Worm (Caenorhabditis elegans) whole organism, L2 larva: Measurements from ENCODE around the gene Y41D4B.24.

Experiments
- C34F6.9 ChIP-seq: fragments of 150-350 bp; optimal IDR thresholded peaks from 2 replicates; lab custom pipeline; 2014; ENCODE audit warnings: missing biosample characterization, missing genetic modification characterization
- F13H6.1 ChIP-seq: sonication (generic microtip); optimal IDR thresholded peaks from 2 replicates; lab custom pipeline; 2016; ENCODE audit warnings: missing genetic modification characterization, missing compliant biosample characterization
- R02D3.7 ChIP-seq: fragments of 150-350 bp; optimal IDR thresholded peaks from 2 replicates; lab custom pipeline; 2014; ENCODE audit warnings: missing biosample characterization, missing genetic modification characterization
- Y55F3AM.14 ChIP-seq: fragments of 200-800 bp; sonication (Bioruptor generic); optimal IDR thresholded peaks from 2 replicates; lab custom pipeline; 2018; ENCODE audit warnings: mild to moderate bottlenecking, missing genetic modification characterization, missing compliant biosample characterization
- ZK546.5 ChIP-seq: sonication (generic microtip); optimal IDR thresholded peaks from 2 replicates; lab custom pipeline; 2017; ENCODE audit warnings: missing biosample characterization, missing genetic modification characterization
- blmp-1 ChIP-seq: sonication (generic microtip); optimal IDR thresholded peaks from 2 replicates; lab custom pipeline; 2017; ENCODE audit warnings: missing genetic modification characterization, mild to moderate bottlenecking, missing compliant biosample characterization, antibody characterized with exemption, moderate library complexity; ENCODE audit not compliant: insufficient read depth
- ceh-16 ChIP-seq: fragments of 150-350 bp; optimal IDR thresholded peaks from 2 replicates; lab custom pipeline; 2014; ENCODE audit warnings: missing biosample characterization, missing genetic modification characterization
- crh-2 ChIP-seq: sonication (generic microtip); optimal IDR thresholded peaks from 2 replicates; lab custom pipeline; 2017; ENCODE audit warnings: missing biosample characterization, missing genetic modification characterization
- dmd-4 ChIP-seq: sonication (generic microtip); optimal IDR thresholded peaks from 2 replicates; lab custom pipeline; 2017; ENCODE audit warnings: missing biosample characterization, missing genetic modification characterization
- elt-1 ChIP-seq: fragments of 150-350 bp; optimal IDR thresholded peaks from 2 replicates; lab custom pipeline; 2014; ENCODE audit warnings: missing biosample characterization, missing genetic modification characterization
- elt-3 ChIP-seq: sonication (generic microtip); optimal IDR thresholded peaks from 2 replicates; lab custom pipeline; 2017; ENCODE audit warnings: missing biosample characterization, missing genetic modification characterization
- fos-1 ChIP-seq: fragments of 150-350 bp; optimal IDR thresholded peaks from 2 replicates; lab custom pipeline; 2014; ENCODE audit warnings: missing biosample characterization, missing genetic modification characterization
- gmeb-1 ChIP-seq: fragments of 150-350 bp; optimal IDR thresholded peaks from 2 replicates; lab custom pipeline; 2014; ENCODE audit warnings: missing biosample characterization, missing genetic modification characterization
- lin-11 ChIP-seq: fragments of 150-350 bp; sonication (generic microtip); optimal IDR thresholded peaks from 2 replicates; lab custom pipeline; 2014; ENCODE audit warnings: missing biosample characterization, missing genetic modification characterization, inconsistent platforms, mixed read lengths
- lin-13 ChIP-seq: fragments of 150-350 bp; optimal IDR thresholded peaks from 2 replicates; lab custom pipeline; 2014; ENCODE audit warnings: missing biosample characterization, missing genetic modification reagents, missing genetic modification characterization
- lsy-2 ChIP-seq, 2 experiments: fragments of 150-350 bp in 1 of 2; sonication (generic microtip) in 1 of 2; optimal IDR thresholded peaks; 2 replicates each; lab custom pipeline; 2014 to 2017; ENCODE audit warnings: missing biosample characterization in 2 of 2, missing genetic modification characterization in 2 of 2
- mab-5 ChIP-seq: fragments of 150-350 bp; optimal IDR thresholded peaks from 2 replicates; lab custom pipeline; 2014; ENCODE audit warnings: missing biosample characterization, missing genetic modification characterization
- nhr-10 ChIP-seq: sonication (generic microtip); optimal IDR thresholded peaks from 2 replicates; lab custom pipeline; 2017; ENCODE audit warnings: missing biosample characterization, missing genetic modification characterization
- nhr-11 ChIP-seq: fragments of 150-350 bp; optimal IDR thresholded peaks from 2 replicates; lab custom pipeline; 2014; ENCODE audit warnings: missing biosample characterization, missing genetic modification characterization
- nhr-21 ChIP-seq: fragments of 150-350 bp; optimal IDR thresholded peaks from 2 replicates; lab custom pipeline; 2014; ENCODE audit warnings: missing biosample characterization, missing genetic modification characterization
- nhr-237 ChIP-seq: fragments of 150-350 bp; optimal IDR thresholded peaks from 2 replicates; lab custom pipeline; 2014; ENCODE audit warnings: missing biosample characterization, missing genetic modification characterization
- nhr-25 ChIP-seq: fragments of 150-350 bp; sonication (generic microtip); optimal IDR thresholded peaks from 3 replicates; lab custom pipeline; 2014; ENCODE audit warnings: missing biosample characterization, missing genetic modification characterization
- nhr-6 ChIP-seq: fragments of 150-350 bp; optimal IDR thresholded peaks from 2 replicates; lab custom pipeline; 2014; ENCODE audit warnings: missing biosample characterization, missing genetic modification characterization
- nhr-77 ChIP-seq: fragments of 150-350 bp; optimal IDR thresholded peaks from 2 replicates; lab custom pipeline; 2014; ENCODE audit warnings: missing biosample characterization, missing genetic modification characterization
- peb-1 ChIP-seq: fragments of 150-350 bp; optimal IDR thresholded peaks from 2 replicates; lab custom pipeline; 2014; ENCODE audit warnings: missing biosample characterization, missing genetic modification characterization
- sem-4 ChIP-seq: fragments of 150-350 bp; optimal IDR thresholded peaks from 2 replicates; lab custom pipeline; 2014; ENCODE audit warnings: missing biosample characterization, missing genetic modification reagents, missing genetic modification characterization
- sma-3 ChIP-seq: sonication (generic microtip); optimal IDR thresholded peaks from 2 replicates; lab custom pipeline; 2016; ENCODE audit warnings: missing genetic modification reagents, missing genetic modification characterization, missing compliant biosample characterization
- unc-55 ChIP-seq: fragments of 150-350 bp; sonication (generic microtip); optimal IDR thresholded peaks from 3 replicates; lab custom pipeline; 2014; ENCODE audit warnings: missing biosample characterization, missing genetic modification reagents, missing genetic modification characterization
- zag-1 ChIP-seq: fragments of 150-350 bp; optimal IDR thresholded peaks from 2 replicates; lab custom pipeline; 2014; ENCODE audit warnings: missing biosample characterization, missing genetic modification characterization
- ztf-1 ChIP-seq: fragments of 200-800 bp; sonication (Bioruptor generic); conservative IDR thresholded peaks from 2 replicates; pipeline ENCODE4 v1.3.6; 2022; ENCODE audit warnings: missing genetic modification characterization, missing compliant biosample characterization
- ztf-11 ChIP-seq: sonication (generic microtip); optimal IDR thresholded peaks from 2 replicates; lab custom pipeline; 2017; ENCODE audit warnings: missing biosample characterization, missing genetic modification characterization
- ztf-4 ChIP-seq: fragments of 150-350 bp; optimal IDR thresholded peaks from 2 replicates; lab custom pipeline; 2014; ENCODE audit warnings: missing biosample characterization, missing genetic modification characterization

Gene Y41D4B.24

DNA sequence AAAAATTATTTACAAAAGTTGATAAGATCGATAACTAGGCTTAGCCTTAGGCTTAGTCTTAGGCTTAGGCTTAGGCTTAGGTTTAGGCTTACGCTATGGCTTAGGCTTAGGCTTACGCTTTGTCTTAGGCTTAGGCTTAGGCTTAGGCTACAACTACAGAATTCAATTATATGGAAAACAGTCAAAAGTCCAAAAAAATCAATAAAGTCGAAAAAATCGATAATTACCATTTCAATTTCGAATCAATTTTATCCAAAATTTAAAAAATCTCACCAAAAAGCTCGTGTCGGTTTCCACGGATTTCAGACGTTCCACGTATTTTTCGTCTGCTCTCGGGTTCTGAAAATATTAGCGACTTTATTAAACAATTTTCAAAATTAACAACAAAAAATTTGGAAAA is 5.0 kb downstream of the Y41D4B.24 start:
- TF ChIP-seq fos-1 (tag; lab: Kevin White, UChicago) = no peak
- no peak for TF ChIP-seq zag-1
- no peak for TF ChIP-seq unc-55 (GFP tag; lab: Kevin White, UChicago)
- TF ChIP-seq nhr-237 (tag; lab: Kevin White, UChicago) = no peak
- no peak for TF ChIP-seq nhr-6 (tag; lab: Kevin White, UChicago)
- no peak for TF ChIP-seq ztf-1
- TF ChIP-seq Y55F3AM.14 = no peak
- no peak for TF ChIP-seq crh-2 (tag; lab: Kevin White, UChicago)
- no peak for TF ChIP-seq sma-3
- TF ChIP-seq nhr-25 = no peak
- no peak for TF ChIP-seq F13H6.1 (tag; lab: Kevin White, UChicago)
- TF ChIP-seq nhr-77 (tag; lab: Kevin White, UChicago) = no peak
- TF ChIP-seq ceh-16 (tag; lab: Kevin White, UChicago) = no peak

DNA sequence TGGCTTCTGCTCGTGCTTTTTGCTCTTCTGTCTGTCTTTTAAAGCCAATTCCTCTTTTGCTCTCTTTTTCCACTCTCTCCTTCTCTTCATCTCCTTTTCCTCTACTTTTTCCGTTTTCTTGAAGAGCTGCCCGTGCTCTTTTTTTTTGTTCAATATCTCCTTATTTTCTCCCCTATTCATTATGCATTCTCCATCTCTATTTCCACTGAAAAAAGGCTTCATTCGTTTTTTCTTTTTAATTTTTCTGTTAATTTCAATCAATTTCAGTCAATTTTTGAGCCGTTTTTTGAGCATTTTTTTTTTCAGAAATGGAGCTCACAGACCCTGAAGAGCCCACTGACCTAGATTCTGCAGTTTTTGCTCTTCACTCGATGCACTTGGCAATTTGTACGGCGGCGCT is 9.6 kb downstream of the Y41D4B.24 start, which contains the start of gene Y41D4B.1:
Y41D4B.1 (plus strand) TSS at position 301 of the 400 bp plus-strand sequence.
- TF ChIP-seq crh-2 (tag; lab: Kevin White, UChicago) (no peak), peb-1 (tag; lab: Kevin White, UChicago) (no peak), C34F6.9 (tag; lab: Kevin White, UChicago) (peak; percentile 3), lin-13 (GFP tag; lab: Kevin White, UChicago) (no peak), ztf-4 (tag; lab: Kevin White, UChicago) (no peak), lin-11 (tag; lab: Kevin White, UChicago) (no peak), nhr-237 (tag; lab: Kevin White, UChicago) (no peak)

DNA sequence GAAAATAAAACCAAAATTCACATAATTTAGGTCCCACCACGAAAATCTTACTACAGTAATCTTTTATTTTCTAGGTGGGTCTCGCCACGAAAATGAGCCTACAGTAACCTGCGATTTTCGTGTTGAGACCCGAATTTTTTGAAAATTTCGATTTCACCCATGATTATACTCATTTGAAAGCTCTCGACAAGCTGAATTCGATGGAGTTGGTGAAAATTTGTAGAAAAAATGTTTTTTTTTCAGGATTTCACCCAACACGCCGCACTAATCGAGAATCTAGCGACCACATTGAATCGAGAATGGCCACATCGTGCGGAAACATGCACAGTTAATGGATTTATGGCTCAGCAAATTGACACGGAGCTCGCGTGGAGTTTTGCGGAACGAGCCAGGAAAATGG is 19.1 kb downstream of the Y41D4B.24 start:
- TF ChIP-seq nhr-77 (tag; lab: Kevin White, UChicago) (no peak), nhr-21 (tag; lab: Kevin White, UChicago) (no peak), lsy-2 (tag; optimal IDR thresholded peaks at IDR 0.05; lab: Kevin White, UChicago) (no peak), nhr-237 (tag; lab: Kevin White, UChicago) (no peak), dmd-4 (tag; lab: Kevin White, UChicago) (no peak)

DNA sequence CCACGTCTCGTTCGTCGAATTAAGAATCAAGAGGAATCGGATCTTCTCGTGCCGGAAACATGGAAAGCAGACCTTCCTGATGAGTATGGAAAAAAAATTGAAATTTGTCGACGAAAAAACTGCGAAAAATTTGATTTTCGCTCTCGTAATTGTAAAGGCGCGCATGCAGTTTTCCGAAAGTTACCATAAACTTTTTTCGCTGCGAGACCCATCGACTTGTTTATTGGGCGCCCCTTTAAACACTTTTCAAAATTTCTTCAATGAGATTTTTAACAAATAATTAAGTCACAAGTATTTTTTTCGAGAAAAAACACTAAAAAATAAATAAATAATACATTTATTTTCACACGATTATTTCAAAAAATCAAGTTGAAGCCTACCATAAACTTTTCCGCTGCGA is 21.2 kb downstream of the Y41D4B.24 start:
- no peak for TF ChIP-seq sma-3
- no peak for TF ChIP-seq nhr-6 (tag; lab: Kevin White, UChicago)
- no peak for TF ChIP-seq elt-3 (tag; lab: Kevin White, UChicago)
- no peak for TF ChIP-seq elt-1 (tag; lab: Kevin White, UChicago)
- no peak for TF ChIP-seq R02D3.7 (tag; lab: Kevin White, UChicago)
- TF ChIP-seq nhr-21 (tag; lab: Kevin White, UChicago) = no peak
- TF ChIP-seq nhr-25 = no peak
- TF ChIP-seq peb-1 (tag; lab: Kevin White, UChicago) = no peak
- no peak for TF ChIP-seq crh-2 (tag; lab: Kevin White, UChicago)
- no peak for TF ChIP-seq C34F6.9 (tag; lab: Kevin White, UChicago)
- TF ChIP-seq ceh-16 (tag; lab: Kevin White, UChicago) = no peak
- no peak for TF ChIP-seq ztf-11 (tag; lab: Kevin White, UChicago)
- no peak for TF ChIP-seq sem-4 (tag; lab: Kevin White, UChicago)
- TF ChIP-seq ztf-1 = no peak
- no peak for TF ChIP-seq nhr-11 (tag; lab: Kevin White, UChicago)

DNA sequence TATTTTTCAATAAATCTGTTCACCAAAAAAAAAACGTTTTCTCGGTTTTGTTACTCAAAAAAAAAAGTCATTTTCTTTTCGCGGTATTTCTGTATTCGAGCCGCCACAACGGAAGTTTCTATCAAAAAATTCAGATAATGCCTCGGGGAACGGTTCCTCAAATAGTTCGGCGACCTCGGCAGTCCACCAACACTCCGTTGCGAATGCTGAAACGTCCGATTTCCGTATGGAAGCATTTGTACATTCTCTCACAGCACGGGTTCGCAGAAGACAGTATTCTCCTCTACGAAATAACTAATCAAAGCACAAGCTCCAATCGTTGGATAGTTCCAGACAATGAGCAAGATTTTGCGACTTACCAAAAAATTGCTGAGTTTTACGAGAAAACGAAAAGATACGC is 22.0 kb downstream of the Y41D4B.24 start, which contains the start of gene Y41D4B.4:
Y41D4B.4 (plus strand) TSS at position 133 of the 400 bp plus-strand sequence.
- TF ChIP-seq nhr-77 (tag; lab: Kevin White, UChicago) (no peak), blmp-1 (tag; lab: Kevin White, UChicago) (no peak), nhr-6 (tag; lab: Kevin White, UChicago) (no peak), ZK546.5 (no peak), peb-1 (tag; lab: Kevin White, UChicago) (no peak), unc-55 (GFP tag; lab: Kevin White, UChicago) (no peak), ztf-1 (no peak), ceh-16 (tag; lab: Kevin White, UChicago) (no peak), mab-5 (no peak), lsy-2 (tag; optimal IDR thresholded peaks at IDR 0.05; lab: Kevin White, UChicago) (no peak), lin-11 (tag; lab: Kevin White, UChicago) (no peak), fos-1 (tag; lab: Kevin White, UChicago) (no peak), nhr-10 (tag; lab: Kevin White, UChicago) (no peak), gmeb-1 (tag; lab: Kevin White, UChicago) (no peak)
